Fruit fly (Drosophila melanogaster) whole organism, embryonic: ENCODE results near the gene M6.

Experiments used
- CG11696 ChIP-seq: fragments of 200-800 bp; sonication (Bioruptor generic); IDR thresholded peaks from 2 replicates; pipeline ENCODE4 v1.3.6; 2022; ENCODE audit warnings: missing biosample characterization, missing genetic modification characterization
- CG15601 ChIP-seq: fragments of 200-800 bp; sonication (Bioruptor generic); optimal IDR thresholded peaks from 3 replicates; lab custom pipeline; 2019; ENCODE audit warnings: missing biosample characterization, mild to moderate bottlenecking, missing genetic modification characterization, moderate library complexity
- CG32532 ChIP-seq: fragments of 200-800 bp; sonication (Bioruptor generic); IDR thresholded peaks from 2 replicates; pipeline ENCODE4 v1.3.6; 2022; ENCODE audit warnings: missing biosample characterization, missing genetic modification characterization
- Camta ChIP-seq: fragments of 200-800 bp; sonication (Bioruptor generic); optimal IDR thresholded peaks from 2 replicates; lab custom pipeline; 2016; ENCODE audit warnings: missing biosample characterization, missing genetic modification characterization
- psq ChIP-seq: fragments of 200-800 bp; sonication (Bioruptor generic); optimal IDR thresholded peaks from 2 replicates; lab custom pipeline; 2017; ENCODE audit warnings: missing biosample characterization, missing genetic modification characterization
- vnd ChIP-seq: fragments of 200-800 bp; sonication (Bioruptor generic); IDR thresholded peaks from 3 replicates; pipeline ENCODE4 v1.3.6; 2022; ENCODE audit warnings: missing biosample characterization, missing genetic modification characterization; ENCODE audit not compliant: partially characterized antibody

DNA sequence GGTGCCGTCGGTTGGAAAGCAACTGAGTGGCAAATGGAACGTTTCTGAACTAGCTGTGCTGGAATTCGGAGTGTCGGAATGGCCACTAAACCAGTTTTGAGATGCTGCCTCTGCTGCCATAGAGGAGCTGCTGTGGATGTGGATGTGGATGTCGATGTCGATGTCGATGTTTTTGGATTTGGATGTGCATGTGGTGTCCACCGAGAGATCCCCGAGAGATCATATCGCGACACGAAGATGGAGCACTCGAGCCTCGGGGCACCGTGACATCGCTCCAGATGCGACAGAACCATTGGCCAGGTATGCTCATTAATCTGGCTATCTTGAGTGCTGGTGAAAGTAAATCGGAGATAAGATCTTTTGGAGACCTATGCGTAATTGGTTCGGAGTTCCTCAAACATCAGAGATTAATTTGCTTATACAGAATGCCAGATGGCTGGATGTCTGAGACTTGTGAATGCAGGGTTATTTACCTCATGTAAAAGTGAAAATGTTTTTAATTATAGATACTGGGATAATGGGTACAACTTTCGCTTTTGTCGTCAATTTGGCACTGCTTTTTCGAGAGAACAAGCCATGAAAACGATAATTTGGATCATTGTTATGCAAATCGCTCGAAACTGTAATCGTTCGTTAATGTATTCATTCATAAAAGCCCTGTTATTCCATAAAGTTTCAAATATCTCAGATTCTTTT is 50.7 kb downstream of the M6 start, which contains the start of gene CG7173:
- TF ChIP-seq vnd (GFP tag; lab: Robert Waterston, UW): no peak
- no peak for TF ChIP-seq psq (GFP tag; lab: Kevin White, UChicago)
- TF ChIP-seq Camta: no peak
- TF ChIP-seq CG15601 (tag; lab: Kevin White, UChicago): no peak
- TF ChIP-seq CG32532 (GFP tag; lab: Robert Waterston, UW): no peak
- TF ChIP-seq CG11696 (GFP tag; lab: Robert Waterston, UW): no peak
